Worm (Caenorhabditis elegans): ENCODE measurements around the gene M03F8.7.

The M03F8.7 gene

ce11 chrV:5943167-5943566 is 6.4 kb downstream of the M03F8.7 start, which contains the start of gene pst-1:
Gene pst-1, plus strand, starts transcription at chrV:5943467.
- TF ChIP-seq daf-8 (GFP tag; IDR thresholded peaks at IDR 0.05) = no peak
- no peak for TF ChIP-seq daf-19 (GFP tag; conservative IDR thresholded peaks at IDR 0.05)
- TF ChIP-seq hmg-1.1 (GFP tag; IDR thresholded peaks at IDR 0.05) = no peak
- no peak for TF ChIP-seq daf-16 (GFP tag; optimal IDR thresholded peaks at IDR 0.05)
- no peak for TF ChIP-seq daf-16 (tag; optimal IDR thresholded peaks at IDR 0.05)
- TF ChIP-seq zip-11 (GFP tag; IDR thresholded peaks at IDR 0.05) = no peak
- no peak for TF ChIP-seq nhr-10 (tag; optimal IDR thresholded peaks at IDR 0.05)

ce11 chrV:5949674-5950149 is 13.0 kb downstream of the M03F8.7 start:
- peak in 1 of 2 experiments; percentile 90 for TF ChIP-seq unc-62 (GFP tag; optimal IDR thresholded peaks at IDR 0.05 in 1 of 2)
- TF ChIP-seq unc-62 (tag; optimal IDR thresholded peaks at IDR 0.05) = no peak
- TF ChIP-seq php-3 (GFP tag; IDR thresholded peaks at IDR 0.05) = no peak
- TF ChIP-seq nhr-48 (tag; optimal IDR thresholded peaks at IDR 0.05) = peak; percentile 61

- TF ChIP-seq saeg-2 (GFP tag; IDR thresholded peaks at IDR 0.05) (no peak), hlh-30 (tag; optimal IDR thresholded peaks at IDR 0.05; ENCODE audit: insufficient read depth) (peak; percentile 51), unc-62 (GFP tag; optimal IDR thresholded peaks at IDR 0.05 in 1 of 2) (peak in 1 of 2 experiments; percentile 75), unc-62 (tag; optimal IDR thresholded peaks at IDR 0.05) (no peak)
These were observed 14.4 kb downstream of the M03F8.7 start, which contains the start of gene M03F8.1 for ce11 chrV:5951133-5951532. Gene M03F8.1, plus strand, starts transcription at chrV:5951433.

- no peak for TF ChIP-seq mes-2 (tag; optimal IDR thresholded peaks at IDR 0.05; ENCODE audit: poor library complexity, severe bottlenecking)
- TF ChIP-seq daf-16 (GFP tag; optimal IDR thresholded peaks at IDR 0.05) = no peak
- no peak for TF ChIP-seq daf-16 (tag; optimal IDR thresholded peaks at IDR 0.05)
- no peak for TF ChIP-seq pha-4 (GFP tag; IDR thresholded peaks at IDR 0.05)
- no peak for TF ChIP-seq pha-4 (tag; optimal IDR thresholded peaks at IDR 0.05)
These were observed 16.3 kb downstream of the M03F8.7 start for ce11 chrV:5953086-5953485.

- TF ChIP-seq ces-1 (GFP tag; optimal IDR thresholded peaks at IDR 0.05) (no peak), aha-1 (tag) (peak; percentile 42)
These were observed 18.0 kb downstream of the M03F8.7 start, which contains the start of gene M03F8.6 for ce11 chrV:5954747-5955146. Gene M03F8.6, minus strand, starts transcription at chrV:5954847.

ce11 chrV:5955627-5956026 is 18.9 kb downstream of the M03F8.7 start:
- TF ChIP-seq ces-1 (GFP tag; optimal IDR thresholded peaks at IDR 0.05) = peak; percentile 36
- no peak for TF ChIP-seq ctbp-1 (GFP tag; IDR thresholded peaks at IDR 0.05)
- peak in 1 of 2 experiments; percentile 5 for TF ChIP-seq unc-62 (GFP tag; optimal IDR thresholded peaks at IDR 0.05 in 1 of 2)
- TF ChIP-seq unc-62 (tag; optimal IDR thresholded peaks at IDR 0.05) = no peak

- no peak for TF ChIP-seq dpl-1 (GFP tag; optimal IDR thresholded peaks at IDR 0.05)
- TF ChIP-seq jun-1 (tag; optimal IDR thresholded peaks at IDR 0.05) = no peak
- TF ChIP-seq hmg-1.1 (GFP tag; IDR thresholded peaks at IDR 0.05) = 0 out of 2 replicates have a peak, but pooled peaks have one; percentile 7
- no peak for TF ChIP-seq ztf-11 (tag; optimal IDR thresholded peaks at IDR 0.05)
- peak; percentile 81 for TF ChIP-seq fkh-10 (GFP tag; optimal IDR thresholded peaks at IDR 0.05)
- TF ChIP-seq hlh-30 (tag; optimal IDR thresholded peaks at IDR 0.05; ENCODE audit: insufficient read depth) = peak; percentile 44
- peak; percentile 67 for TF ChIP-seq ces-1 (GFP tag; optimal IDR thresholded peaks at IDR 0.05)
- peak in 1 of 2 experiments; percentile 49 for TF ChIP-seq hif-1 (tag; optimal IDR thresholded peaks at IDR 0.05)
- TF ChIP-seq ctbp-1 (GFP tag; IDR thresholded peaks at IDR 0.05) = peak; percentile 33; the same call in 1 of the 2 replicates
- TF ChIP-seq egl-27 (tag; optimal IDR thresholded peaks at IDR 0.05) = no peak
These were observed 24.8 kb downstream of the M03F8.7 start, which contains the start of gene mcp-1 for ce11 chrV:5961516-5961915. Gene mcp-1, plus strand, starts transcription at chrV:5961807.

- TF ChIP-seq hlh-11 (tag; optimal IDR thresholded peaks at IDR 0.05) (no peak), snpc-4 (tag; optimal IDR thresholded peaks at IDR 0.05) (no peak), mep-1 (tag; optimal IDR thresholded peaks at IDR 0.05) (no peak), ztf-11 (tag; optimal IDR thresholded peaks at IDR 0.05) (no peak), zip-2 (tag; optimal IDR thresholded peaks at IDR 0.05) (no peak), Y105C5A.15 (GFP tag; IDR thresholded peaks at IDR 0.05) (no peak), lir-3 (tag; optimal IDR thresholded peaks at IDR 0.05) (no peak), snpc-1.2 (GFP tag; IDR thresholded peaks at IDR 0.05) (no peak), dmd-6 (GFP tag; IDR thresholded peaks at IDR 0.05) (no peak), egl-27 (tag; optimal IDR thresholded peaks at IDR 0.05) (no peak), ces-1 (GFP tag; optimal IDR thresholded peaks at IDR 0.05) (no peak), mxl-3 (GFP tag; optimal IDR thresholded peaks at IDR 0.05) (no peak), ama-1 (optimal IDR thresholded peaks at IDR 0.05) (no peak), zip-11 (GFP tag; IDR thresholded peaks at IDR 0.05) (no peak), dmd-9 (GFP tag; IDR thresholded peaks at IDR 0.05) (no peak), ceh-82 (tag; optimal IDR thresholded peaks at IDR 0.05) (no peak)
These were observed 26.4 kb downstream of the M03F8.7 start for ce11 chrV:5963092-5963491.
